Worm (Caenorhabditis elegans) whole organism, L2 larva: Measurements from ENCODE around the gene gadr-2.

Experiments
- R02D3.7 ChIP-seq: fragments of 150-350 bp; optimal IDR thresholded peaks from 2 replicates; lab custom pipeline; 2014; ENCODE audit warnings: missing biosample characterization, missing genetic modification characterization
- ama-1 ChIP-seq: fragments of 150-350 bp; optimal IDR thresholded peaks from 2 replicates; lab custom pipeline; 2018; ENCODE audit warnings: inconsistent platforms
- lin-13 ChIP-seq: fragments of 150-350 bp; optimal IDR thresholded peaks from 2 replicates; lab custom pipeline; 2014; ENCODE audit warnings: missing biosample characterization, missing genetic modification reagents, missing genetic modification characterization
- mdl-1 ChIP-seq, 2 experiments: fragments of 150-350 bp in 1 of 2; sonication (generic microtip) in 1 of 2; optimal IDR thresholded peaks; 2 replicates each; lab custom pipeline; 2017; ENCODE audit warnings: missing biosample characterization in 2 of 2, missing genetic modification characterization in 2 of 2
- unc-55 ChIP-seq: fragments of 150-350 bp; sonication (generic microtip); optimal IDR thresholded peaks from 3 replicates; lab custom pipeline; 2014; ENCODE audit warnings: missing biosample characterization, missing genetic modification reagents, missing genetic modification characterization

DNA sequence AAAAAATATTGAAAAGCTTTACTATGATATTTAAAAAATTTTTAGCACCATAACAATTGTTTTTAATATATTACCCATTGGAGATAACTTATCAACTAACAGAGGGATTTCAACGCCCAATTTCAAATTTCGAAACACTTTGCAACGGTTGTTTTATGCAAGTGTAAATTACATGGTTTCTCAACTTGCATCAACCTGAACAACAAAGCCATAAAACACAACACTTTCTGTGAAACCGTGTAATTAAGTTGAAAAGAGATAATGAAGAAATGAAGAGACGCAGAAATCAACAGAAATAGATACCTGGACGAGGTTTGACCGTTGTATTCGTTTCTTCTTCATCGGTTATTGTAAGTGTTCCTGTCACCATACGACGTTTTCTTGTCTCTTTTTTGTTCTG lies 34.6 kb downstream of the gadr-2 start, which contains the start of gene cpin-1:
- TF ChIP-seq R02D3.7 (tag; lab: Kevin White, UChicago) (no peak), mdl-1 (tag; optimal IDR thresholded peaks at IDR 0.05; lab: Kevin White, UChicago) (no peak), lin-13 (GFP tag; lab: Kevin White, UChicago) (no peak), ama-1 (lab: Kevin White, UChicago) (no peak), unc-55 (GFP tag; lab: Kevin White, UChicago) (no peak)
